Worm (Caenorhabditis elegans) whole organism, L3 larva: Measurements from ENCODE around the gene F54B11.4.

Source experiments
- ama-1 ChIP-seq: fragments of 150-350 bp; optimal IDR thresholded peaks from 2 replicates; lab custom pipeline; 2018
- ceh-82 ChIP-seq: fragments of 150-350 bp; optimal IDR thresholded peaks from 2 replicates; lab custom pipeline; 2014; ENCODE audit warnings: missing biosample characterization, missing genetic modification characterization
- ceh-9 ChIP-seq: sonication (generic microtip); optimal IDR thresholded peaks from 2 replicates; lab custom pipeline; 2018; ENCODE audit warnings: missing biosample characterization, missing genetic modification characterization
- lsy-12 ChIP-seq: sonication (generic microtip); optimal IDR thresholded peaks from 2 replicates; lab custom pipeline; 2016; ENCODE audit warnings: mild to moderate bottlenecking, missing genetic modification characterization, missing compliant biosample characterization
- nfya-1 ChIP-seq: sonication (generic microtip); optimal IDR thresholded peaks from 2 replicates; lab custom pipeline; 2017; ENCODE audit warnings: missing genetic modification characterization, mild to moderate bottlenecking, missing compliant biosample characterization, antibody characterized with exemption, moderate library complexity; ENCODE audit not compliant: insufficient read depth
- nhr-12 ChIP-seq: fragments of 150-350 bp; optimal IDR thresholded peaks from 2 replicates; lab custom pipeline; 2014; ENCODE audit warnings: missing biosample characterization, missing genetic modification characterization
- nhr-67 ChIP-seq: fragments of 150-350 bp; optimal IDR thresholded peaks from 2 replicates; lab custom pipeline; 2014; ENCODE audit warnings: missing biosample characterization, missing genetic modification characterization
- nhr-77 ChIP-seq: fragments of 150-350 bp; optimal IDR thresholded peaks from 2 replicates; lab custom pipeline; 2014; ENCODE audit warnings: missing biosample characterization, missing genetic modification characterization
- snpc-4 ChIP-seq: fragments of 150-350 bp; optimal IDR thresholded peaks from 2 replicates; lab custom pipeline; 2014; ENCODE audit warnings: missing biosample characterization, missing genetic modification characterization
- unc-62 ChIP-seq: fragments of 150-350 bp; sonication (generic microtip); optimal IDR thresholded peaks from 4 replicates; lab custom pipeline; 2014; ENCODE audit warnings: missing biosample characterization, missing genetic modification reagents, missing genetic modification characterization

DNA sequence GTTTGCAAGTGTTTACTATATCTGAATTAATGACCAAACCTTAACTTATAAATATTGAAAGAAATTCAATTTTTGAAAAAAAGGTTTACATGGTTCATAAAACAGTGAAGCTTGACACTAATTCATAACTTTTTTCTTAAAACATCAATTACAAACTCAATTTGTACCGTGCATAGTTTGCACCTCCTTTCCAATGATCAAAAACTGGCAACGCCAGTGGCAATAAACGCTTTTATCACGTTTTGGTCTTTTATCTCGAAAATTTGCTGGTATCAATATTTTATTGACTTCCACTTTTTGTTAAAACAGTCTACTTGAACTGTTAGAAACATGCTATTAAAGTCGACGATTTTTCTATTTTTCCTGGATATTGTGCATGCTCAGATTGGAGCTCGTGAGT, 14.0 kb upstream of the F54B11.4 start, which contains the start of gene F54B11.11:
- TF ChIP-seq ceh-82 (tag; lab: Kevin White, UChicago) (no peak), snpc-4 (no peak), ceh-9 (tag; lab: Kevin White, UChicago) (no peak), nhr-77 (tag; lab: Kevin White, UChicago) (no peak), nhr-67 (tag; lab: Kevin White, UChicago) (no peak), unc-62 (GFP tag; lab: Kevin White, UChicago) (no peak), nfya-1 (tag; lab: Kevin White, UChicago) (no peak), lsy-12 (tag; lab: Kevin White, UChicago) (no peak), ama-1 (no peak), nhr-12 (tag; lab: Kevin White, UChicago) (no peak)
